Worm (Caenorhabditis elegans) whole organism, L4/young adult: ENCODE measurements around the gene T20G5.9.

ENCODE experiments used
- W03F9.2 ChIP-seq: fragments of 150-350 bp; optimal IDR thresholded peaks from 2 replicates; lab custom pipeline; 2014; ENCODE audit warnings: missing biosample characterization, missing genetic modification characterization
- him-1 ChIP-seq: sonication (generic microtip); optimal IDR thresholded peaks from 2 replicates; lab custom pipeline; 2016; ENCODE audit warnings: missing genotype, missing genetic modification reagents, missing genetic modification characterization, missing compliant biosample characterization

- TF ChIP-seq him-1 (no peak), W03F9.2 (tag; lab: Kevin White, UChicago) (no peak)
Measured at ce11 chrIII:10254583-10254982, 44.9 kb downstream of the T20G5.9 start, which contains the start of gene R01H10.4.
